Fruit fly (Drosophila melanogaster) whole organism, prepupa: ENCODE measurements around the gene CG1703.

Experiments used
- Blimp-1 ChIP-seq: fragments of 200-800 bp; sonication (Bioruptor generic); optimal IDR thresholded peaks from 3 replicates; lab custom pipeline; 2017; ENCODE audit warnings: missing biosample characterization, missing genetic modification characterization, mild to moderate bottlenecking, moderate library complexity, missing genetic modification reagents
- CG10631 ChIP-seq: fragments of 200-800 bp; sonication (Bioruptor generic); optimal IDR thresholded peaks from 2 replicates; lab custom pipeline; 2016; ENCODE audit warnings: missing biosample characterization, missing genetic modification characterization
- CG10669 ChIP-seq: fragments of 200-800 bp; sonication (Bioruptor generic); optimal IDR thresholded peaks from 3 replicates; lab custom pipeline; 2018; ENCODE audit warnings: missing biosample characterization, mild to moderate bottlenecking, missing genetic modification characterization, moderate library complexity
- CG11294 ChIP-seq: fragments of 200-800 bp; sonication (Bioruptor generic); IDR thresholded peaks from 2 replicates; pipeline ENCODE4 v1.3.6; 2022; ENCODE audit warnings: missing biosample characterization, missing genetic modification characterization
- CG11762 ChIP-seq: fragments of 200-800 bp; sonication (Bioruptor generic); optimal IDR thresholded peaks from 3 replicates; lab custom pipeline; 2016; ENCODE audit warnings: missing biosample characterization, missing genetic modification characterization; ENCODE audit not compliant: insufficient read depth
- CG15336 ChIP-seq: fragments of 200-800 bp; sonication (Bioruptor generic); IDR thresholded peaks from 2 replicates; pipeline ENCODE4 v1.3.6; 2022; ENCODE audit warnings: missing biosample characterization, missing genetic modification characterization
- CG1621 ChIP-seq: fragments of 200-800 bp; sonication (Bioruptor generic); optimal IDR thresholded peaks from 3 replicates; lab custom pipeline; 2018; ENCODE audit warnings: missing biosample characterization, mild to moderate bottlenecking, missing genetic modification characterization
- CG31627 ChIP-seq: fragments of 200-800 bp; sonication (Bioruptor generic); optimal IDR thresholded peaks from 3 replicates; lab custom pipeline; 2016; ENCODE audit warnings: missing biosample characterization, missing genetic modification characterization
- CG32006 ChIP-seq: fragments of 200-800 bp; sonication (Bioruptor generic); optimal IDR thresholded peaks from 3 replicates; lab custom pipeline; 2017; ENCODE audit warnings: missing biosample characterization, mild to moderate bottlenecking, missing genetic modification characterization
- CG3919 ChIP-seq: fragments of 200-800 bp; sonication (Bioruptor generic); optimal IDR thresholded peaks from 3 replicates; lab custom pipeline; 2016; ENCODE audit warnings: missing biosample characterization, missing genetic modification characterization
- CG4318 ChIP-seq: fragments of 200-800 bp; sonication (Bioruptor generic); optimal IDR thresholded peaks from 3 replicates; lab custom pipeline; 2017; ENCODE audit warnings: missing biosample characterization, mild to moderate bottlenecking, missing genetic modification characterization
- CG6163 ChIP-seq: fragments of 200-800 bp; sonication (Bioruptor generic); IDR thresholded peaks from 3 replicates; pipeline ENCODE4 v1.3.6; 2022; ENCODE audit warnings: missing biosample characterization, missing genetic modification characterization
- CG6276 ChIP-seq: fragments of 200-800 bp; sonication (Bioruptor generic); optimal IDR thresholded peaks from 2 replicates; lab custom pipeline; 2017; ENCODE audit warnings: missing biosample characterization, mild to moderate bottlenecking, missing genetic modification characterization
- CG6808 ChIP-seq: fragments of 200-800 bp; sonication (Bioruptor generic); optimal IDR thresholded peaks from 3 replicates; lab custom pipeline; 2017; ENCODE audit warnings: missing biosample characterization, missing genetic modification characterization, mild to moderate bottlenecking, moderate library complexity, missing genetic modification reagents
- CG6854 ChIP-seq: fragments of 200-800 bp; sonication (Bioruptor generic); optimal IDR thresholded peaks from 2 replicates; lab custom pipeline; 2017; ENCODE audit warnings: missing biosample characterization, mild to moderate bottlenecking, missing genetic modification characterization
- CG8119 ChIP-seq: fragments of 200-800 bp; sonication (Bioruptor generic); IDR thresholded peaks from 3 replicates; pipeline ENCODE4 v1.3.6; 2022; ENCODE audit warnings: missing biosample characterization, missing genetic modification characterization
- CG8632 ChIP-seq: fragments of 200-800 bp; sonication (Bioruptor generic); optimal IDR thresholded peaks from 3 replicates; lab custom pipeline; 2016; ENCODE audit warnings: missing biosample characterization, missing genetic modification characterization
- CG9139 ChIP-seq: fragments of 200-800 bp; sonication (Bioruptor generic); optimal IDR thresholded peaks from 3 replicates; lab custom pipeline; 2017; ENCODE audit warnings: missing biosample characterization, mild to moderate bottlenecking, missing genetic modification characterization
- Eip75B ChIP-seq: fragments of 200-800 bp; sonication (Bioruptor generic); optimal IDR thresholded peaks from 3 replicates; lab custom pipeline; 2016; ENCODE audit warnings: missing biosample characterization, missing genetic modification characterization
- Eip78C ChIP-seq: fragments of 200-800 bp; sonication (Bioruptor generic); peaks from one replicate; lab custom pipeline; 2016; ENCODE audit warnings: missing biosample characterization, missing genetic modification characterization
- Gug ChIP-seq: fragments of 200-800 bp; sonication (Bioruptor generic); IDR thresholded peaks from 2 replicates; pipeline ENCODE4 v1.3.6; 2022; ENCODE audit warnings: missing biosample characterization, missing genetic modification characterization
- Hr39 ChIP-seq: fragments of 200-800 bp; sonication (Bioruptor generic); optimal IDR thresholded peaks from 2 replicates; lab custom pipeline; 2016; ENCODE audit warnings: missing biosample characterization, missing genetic modification characterization
- Hr4 ChIP-seq: fragments of 200-800 bp; sonication (Bioruptor generic); optimal IDR thresholded peaks from 3 replicates; lab custom pipeline; 2016; ENCODE audit warnings: missing biosample characterization, missing genetic modification characterization
- Lpt ChIP-seq: fragments of 200-800 bp; sonication (Bioruptor generic); optimal IDR thresholded peaks from 3 replicates; lab custom pipeline; 2016; ENCODE audit warnings: missing biosample characterization, missing genetic modification characterization
- Met ChIP-seq: fragments of 200-800 bp; sonication (Bioruptor generic); optimal IDR thresholded peaks from 3 replicates; lab custom pipeline; 2016; ENCODE audit warnings: missing biosample characterization, missing genetic modification characterization
- OdsH ChIP-seq: fragments of 200-800 bp; sonication (Bioruptor generic); optimal IDR thresholded peaks from 3 replicates; lab custom pipeline; 2016; ENCODE audit warnings: missing biosample characterization, missing genetic modification characterization
- Sox14 ChIP-seq: fragments of 200-800 bp; sonication (Bioruptor generic); optimal IDR thresholded peaks from 3 replicates; lab custom pipeline; 2016; ENCODE audit warnings: missing biosample characterization, missing genetic modification characterization
- Sox15 ChIP-seq: fragments of 200-800 bp; sonication (Bioruptor generic); optimal IDR thresholded peaks from 3 replicates; lab custom pipeline; 2016; ENCODE audit warnings: missing biosample characterization, missing genetic modification characterization
- achi ChIP-seq: fragments of 200-800 bp; sonication (Bioruptor generic); optimal IDR thresholded peaks from 3 replicates; lab custom pipeline; 2016; ENCODE audit warnings: missing biosample characterization, missing genetic modification characterization
- acj6 ChIP-seq: fragments of 200-800 bp; sonication (Bioruptor generic); optimal IDR thresholded peaks from 3 replicates; lab custom pipeline; 2016; ENCODE audit warnings: missing biosample characterization, missing genetic modification characterization
- dac ChIP-seq: fragments of 200-800 bp; sonication (Bioruptor generic); optimal IDR thresholded peaks from 2 replicates; lab custom pipeline; 2017; ENCODE audit warnings: missing biosample characterization, mild to moderate bottlenecking, missing genetic modification characterization
- dsx ChIP-seq: fragments of 200-800 bp; optimal IDR thresholded peaks from 3 replicates; lab custom pipeline; 2019; ENCODE audit warnings: missing biosample characterization, mild to moderate bottlenecking, missing genetic modification characterization, moderate library complexity; ENCODE audit not compliant: poor library complexity, severe bottlenecking
- eg ChIP-seq: fragments of 200-800 bp; sonication (Bioruptor generic); IDR thresholded peaks from 3 replicates; pipeline ENCODE4 v1.3.6; 2022; ENCODE audit warnings: missing biosample characterization, missing genetic modification characterization
- fd59A ChIP-seq: fragments of 200-800 bp; sonication (Bioruptor generic); optimal IDR thresholded peaks from 2 replicates; lab custom pipeline; 2017; ENCODE audit warnings: missing biosample characterization, mild to moderate bottlenecking, missing genetic modification characterization, missing genetic modification reagents
- fkh ChIP-seq: fragments of 200-800 bp; sonication (Bioruptor generic); optimal IDR thresholded peaks from 3 replicates; lab custom pipeline; 2017; ENCODE audit warnings: missing biosample characterization, mild to moderate bottlenecking, missing genetic modification characterization, moderate library complexity
- net ChIP-seq: fragments of 200-800 bp; sonication (Bioruptor generic); optimal IDR thresholded peaks from 3 replicates; lab custom pipeline; 2016; ENCODE audit warnings: missing biosample characterization, missing genetic modification characterization
- pdm3 ChIP-seq: fragments of 200-800 bp; sonication (Bioruptor generic); optimal IDR thresholded peaks from 3 replicates; lab custom pipeline; 2016; ENCODE audit warnings: missing biosample characterization, missing genetic modification characterization
- salr ChIP-seq, 2 experiments: fragments of 200-800 bp; sonication (Bioruptor generic); optimal IDR thresholded peaks; 3 replicates each; lab custom pipeline; 2016 to 2018; ENCODE audit warnings: missing biosample characterization in 2 of 2, missing genetic modification characterization in 2 of 2, mild to moderate bottlenecking in 1 of 2
- svp ChIP-seq: fragments of 200-800 bp; sonication (Bioruptor generic); peaks from one replicate; lab custom pipeline; 2016; ENCODE audit warnings: missing biosample characterization, missing genetic modification characterization

CG1703 gene

DNA sequence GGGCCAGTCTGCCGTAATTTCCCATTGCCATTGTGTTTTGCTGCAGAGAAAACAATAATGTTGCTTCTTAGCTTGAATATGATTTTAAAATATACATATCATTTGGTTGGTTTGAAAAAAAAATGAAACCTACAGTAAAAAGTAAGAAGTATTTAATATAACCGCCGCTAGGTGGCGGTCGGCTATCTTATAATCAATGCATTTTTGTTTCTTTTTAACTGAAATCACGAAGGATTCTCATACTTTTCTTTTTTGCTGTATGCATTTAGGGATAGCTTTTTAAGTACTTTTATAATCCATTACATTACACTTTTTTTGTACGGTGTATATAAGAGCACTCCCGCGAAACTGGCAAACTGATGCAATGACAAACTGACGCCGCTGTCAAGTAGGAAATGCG is 39.7 kb downstream of the CG1703 start (continued):
- TF ChIP-seq CG6163 (GFP tag; lab: Robert Waterston, UW) = 0 out of 3 replicates have a peak, but pooled peaks have one; percentile 21
- 0 out of 3 replicates have a peak, but pooled peaks have one; percentile 13 for TF ChIP-seq eg (GFP tag; lab: Robert Waterston, UW)
- TF ChIP-seq CG6854 (GFP tag; lab: Kevin White, UChicago) = no peak
- TF ChIP-seq CG32006 (GFP tag; lab: Kevin White, UChicago) = peak; percentile 59
- no peak for TF ChIP-seq CG9139
- no peak for TF ChIP-seq CG4318
- no peak for TF ChIP-seq dsx (GFP tag; lab: Kevin White, UChicago)
- TF ChIP-seq fkh = no peak
- no peak for TF ChIP-seq Sox15 (GFP tag; lab: Kevin White, UChicago)
- no peak for TF ChIP-seq CG31627 (GFP tag; lab: Kevin White, UChicago)

DNA sequence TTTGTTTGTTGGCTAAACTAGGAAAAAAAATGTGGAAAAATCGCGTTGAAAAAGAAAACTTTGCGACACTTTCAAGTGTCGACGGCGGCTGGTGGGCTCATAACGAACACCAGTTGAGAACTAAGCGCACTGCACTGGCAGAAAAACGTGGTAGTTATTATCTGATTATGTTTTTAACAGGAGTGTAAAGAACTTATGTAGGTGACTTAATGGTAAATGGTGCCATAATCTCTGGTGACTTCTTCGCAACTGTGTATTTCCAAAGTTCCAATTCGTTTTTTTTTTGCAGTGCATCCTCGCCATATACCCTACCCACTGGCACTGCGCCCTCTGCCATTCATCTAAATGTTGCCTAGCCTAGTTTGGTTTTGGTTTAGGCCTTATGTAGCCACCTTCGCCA is 41.3 kb downstream of the CG1703 start:
- TF ChIP-seq Eip78C = peak; percentile 77
- TF ChIP-seq CG11294 (GFP tag; lab: Robert Waterston, UW) = peak; percentile 33; the same call in 1 of the 2 replicates
- TF ChIP-seq CG10669 (GFP tag; lab: Kevin White, UChicago) = peak; percentile 9
- TF ChIP-seq CG6276 (GFP tag; lab: Kevin White, UChicago) = peak; percentile 69
- TF ChIP-seq net = peak; percentile 39
- TF ChIP-seq CG8119 (GFP tag; lab: Robert Waterston, UW) = peak; percentile 85
- TF ChIP-seq CG15336 = peak; percentile 84
- peak; percentile 39 for TF ChIP-seq CG10631 (GFP tag; lab: Kevin White, UChicago)
- TF ChIP-seq Met (GFP tag; lab: Kevin White, UChicago) = peak; percentile 50
- TF ChIP-seq OdsH (GFP tag; lab: Kevin White, UChicago) = peak; percentile 45
- TF ChIP-seq Lpt (GFP tag; lab: Kevin White, UChicago) = peak; percentile 62
- peak; percentile 5 for TF ChIP-seq Eip75B (GFP tag; lab: Kevin White, UChicago)
- peak; percentile 39 for TF ChIP-seq CG3919 (GFP tag; lab: Kevin White, UChicago)
- no peak for TF ChIP-seq Hr39 (GFP tag; lab: Kevin White, UChicago)
- TF ChIP-seq fd59A (GFP tag; lab: Kevin White, UChicago) = peak; percentile 11
- no peak for TF ChIP-seq CG9139
- TF ChIP-seq achi = peak; percentile 48
- no peak for TF ChIP-seq CG8632 (GFP tag; lab: Kevin White, UChicago)
- peak; percentile 37 for TF ChIP-seq pdm3
- peak; percentile 8 for TF ChIP-seq svp
- peak; percentile 70 for TF ChIP-seq Gug (GFP tag; lab: Robert Waterston, UW)
- TF ChIP-seq eg (GFP tag; lab: Robert Waterston, UW) = peak; percentile 76
- no peak for TF ChIP-seq CG6808
- TF ChIP-seq salr (GFP tag; optimal IDR thresholded peaks at IDR 0.05; lab: Kevin White, UChicago) = peak in 1 of 2 experiments; percentile 8
- TF ChIP-seq CG11762 (GFP tag; lab: Kevin White, UChicago) = peak; percentile 19
- TF ChIP-seq acj6 (GFP tag; lab: Kevin White, UChicago) = peak; percentile 35
- peak; percentile 57; the same call in 1 of the 3 replicates for TF ChIP-seq CG6163 (GFP tag; lab: Robert Waterston, UW)
- no peak for TF ChIP-seq CG6854 (GFP tag; lab: Kevin White, UChicago)
- TF ChIP-seq dac (GFP tag; lab: Kevin White, UChicago) = peak; percentile 69
- TF ChIP-seq Sox14 (GFP tag; lab: Kevin White, UChicago) = peak; percentile 0
- no peak for TF ChIP-seq CG1621 (tag; lab: Kevin White, UChicago)
- TF ChIP-seq Hr4 (GFP tag; lab: Kevin White, UChicago) = peak; percentile 78
- TF ChIP-seq CG4318 = peak; percentile 70
- TF ChIP-seq Blimp-1 (GFP tag; lab: Kevin White, UChicago) = no peak
- TF ChIP-seq CG32006 (GFP tag; lab: Kevin White, UChicago) = peak; percentile 81
